Worm (Caenorhabditis elegans): Measurements from ENCODE around the gene efr-3.
A peak's percentile ranks its signal among the peaks of the same experiment; 100 is the strongest.

The efr-3 gene

ce11 chrII:6320655-6321388 is at the start of gene efr-3:
efr-3 (minus strand) TSS chrII:6321159.
- peak in 1 of 2 experiments; percentile 93 for TF ChIP-seq unc-62 (GFP tag; optimal IDR thresholded peaks at IDR 0.05 in 1 of 2)
- no peak for TF ChIP-seq unc-62 (tag; optimal IDR thresholded peaks at IDR 0.05)
- no peak for TF ChIP-seq pqm-1 (tag; optimal IDR thresholded peaks at IDR 0.05)
- peak; percentile 11 for TF ChIP-seq hlh-30 (tag; optimal IDR thresholded peaks at IDR 0.05; ENCODE audit: insufficient read depth)
- peak; percentile 23 for TF ChIP-seq nhr-6 (tag; optimal IDR thresholded peaks at IDR 0.05)
- no peak for TF ChIP-seq vab-7 (GFP tag; IDR thresholded peaks at IDR 0.05)
- peak; percentile 88 for TF ChIP-seq dpl-1 (GFP tag; optimal IDR thresholded peaks at IDR 0.05)
- peak in 1 of 2 experiments; percentile 65 for TF ChIP-seq lsy-2 (tag; optimal IDR thresholded peaks at IDR 0.05)
- peak; percentile 20 for TF ChIP-seq rbr-2 (tag; optimal IDR thresholded peaks at IDR 0.05)
- peak; percentile 88 for TF ChIP-seq aha-1 (tag)
- TF ChIP-seq hmg-1.1 (GFP tag; IDR thresholded peaks at IDR 0.05), result 0 out of 2 replicates have a peak, but pooled peaks have one; percentile 16
- peak; percentile 93 for TF ChIP-seq lin-38 (GFP tag; IDR thresholded peaks at IDR 0.05)
- peak; percentile 40 for TF ChIP-seq mes-2 (tag; optimal IDR thresholded peaks at IDR 0.05; ENCODE audit: poor library complexity, severe bottlenecking)
- TF ChIP-seq madf-9 (GFP tag; conservative IDR thresholded peaks at IDR 0.05), result no peak

- peak; percentile 54 for TF ChIP-seq set-16 (GFP tag; IDR thresholded peaks at IDR 0.05)
- TF ChIP-seq dmd-8 (GFP tag; IDR thresholded peaks at IDR 0.05), result no peak
- no peak for TF ChIP-seq aly-2 (tag; optimal IDR thresholded peaks at IDR 0.05)
- peak; percentile 48 for TF ChIP-seq fkh-10 (GFP tag; optimal IDR thresholded peaks at IDR 0.05)
- peak; percentile 21; the same call in 1 of the 2 replicates for TF ChIP-seq snpc-1.2 (GFP tag; IDR thresholded peaks at IDR 0.05)
- TF ChIP-seq nhr-42 (GFP tag; IDR thresholded peaks at IDR 0.05), result no peak
- peak; percentile 69 for TF ChIP-seq pha-4 (GFP tag; IDR thresholded peaks at IDR 0.05)
- TF ChIP-seq pha-4 (tag; optimal IDR thresholded peaks at IDR 0.05), result no peak
- TF ChIP-seq tag-97 (GFP tag; IDR thresholded peaks at IDR 0.05), result no peak
- TF ChIP-seq ceh-44 (GFP tag; IDR thresholded peaks at IDR 0.05), result no peak
- TF ChIP-seq daf-12 (tag; optimal IDR thresholded peaks at IDR 0.05), result no peak
- TF ChIP-seq aha-1 (tag), result peak; percentile 95
- 0 out of 2 replicates have a peak, but pooled peaks have one; percentile 27 for TF ChIP-seq ceh-20 (GFP tag; IDR thresholded peaks at IDR 0.05)
- TF ChIP-seq tra-1 (GFP tag; IDR thresholded peaks at IDR 0.05), result 0 out of 2 replicates have a peak, but pooled peaks have one; percentile 59
- TF ChIP-seq ceh-62 (tag; optimal IDR thresholded peaks at IDR 0.05), result no peak
- peak in 1 of 2 experiments; percentile 60 for TF ChIP-seq hif-1 (tag; optimal IDR thresholded peaks at IDR 0.05)
- TF ChIP-seq lsy-2 (tag; optimal IDR thresholded peaks at IDR 0.05), result peak; percentile 69 to 88
- peak; percentile 39; the same call in 1 of the 2 replicates for TF ChIP-seq madf-9 (GFP tag; conservative IDR thresholded peaks at IDR 0.05)
- TF ChIP-seq nhr-11 (tag; optimal IDR thresholded peaks at IDR 0.05), result peak; percentile 78
- TF ChIP-seq lin-13 (GFP tag; optimal IDR thresholded peaks at IDR 0.05), result peak; percentile 79
- TF ChIP-seq nhr-48 (tag; optimal IDR thresholded peaks at IDR 0.05), result peak; percentile 83
- no peak for TF ChIP-seq F44E2.7 (GFP tag; IDR thresholded peaks at IDR 0.05)
- TF ChIP-seq lin-1 (GFP tag; IDR thresholded peaks at IDR 0.05), result peak; percentile 78
- TF ChIP-seq mdl-1 (tag; optimal IDR thresholded peaks at IDR 0.05), result peak; percentile 90 to 95
- peak in 1 of 2 experiments; percentile 56 for TF ChIP-seq unc-62 (GFP tag; optimal IDR thresholded peaks at IDR 0.05 in 1 of 2)
- no peak for TF ChIP-seq unc-62 (tag; optimal IDR thresholded peaks at IDR 0.05)
- TF ChIP-seq D1046.2 (GFP tag; IDR thresholded peaks at IDR 0.05), result 0 out of 2 replicates have a peak, but pooled peaks have one; percentile 38
- peak; percentile 83 for TF ChIP-seq mep-1 (tag; optimal IDR thresholded peaks at IDR 0.05)
- TF ChIP-seq zag-1 (tag; optimal IDR thresholded peaks at IDR 0.05), result no peak
- peak; percentile 24 for TF ChIP-seq pqm-1 (tag; optimal IDR thresholded peaks at IDR 0.05)
- no peak for TF ChIP-seq ama-1 (optimal IDR thresholded peaks at IDR 0.05)
- peak; percentile 31; the same call in 1 of the 2 replicates for TF ChIP-seq nhr-41 (GFP tag; IDR thresholded peaks at IDR 0.05)
- TF ChIP-seq nhr-111 (GFP tag; optimal IDR thresholded peaks at IDR 0.05), result no peak
- TF ChIP-seq nhr-102 (tag; optimal IDR thresholded peaks at IDR 0.05), result peak; percentile 20
- TF ChIP-seq ces-1 (GFP tag; optimal IDR thresholded peaks at IDR 0.05), result peak; percentile 47
- TF ChIP-seq mes-2 (tag; optimal IDR thresholded peaks at IDR 0.05; ENCODE audit: poor library complexity, severe bottlenecking), result peak; percentile 75
- TF ChIP-seq zfp-2 (tag; optimal IDR thresholded peaks at IDR 0.05), result no peak
- TF ChIP-seq ztf-7 (tag; optimal IDR thresholded peaks at IDR 0.05), result peak; percentile 36
- no peak for TF ChIP-seq nhr-76 (tag; optimal IDR thresholded peaks at IDR 0.05)
- TF ChIP-seq fos-1 (tag; optimal IDR thresholded peaks at IDR 0.05), result no peak
- no peak for TF ChIP-seq zfp-3 (GFP tag; conservative IDR thresholded peaks at IDR 0.05)
Measured at ce11 chrII:6370110-6370509, 49.2 kb upstream of the efr-3 start.
